Worm (Caenorhabditis elegans) whole organism, young adult: ENCODE measurements around the gene F41E6.1.

Experiments used
- F22D6.2 ChIP-seq: sonication (generic microtip); optimal IDR thresholded peaks from 2 replicates; lab custom pipeline; 2016; ENCODE audit warnings: mild to moderate bottlenecking, missing genetic modification characterization, missing compliant biosample characterization
- akir-1 ChIP-seq: fragments of 200-800 bp; sonication (Bioruptor generic); optimal IDR thresholded peaks from 2 replicates; lab custom pipeline; 2018; ENCODE audit warnings: mild to moderate bottlenecking, missing genetic modification characterization, moderate library complexity, missing compliant biosample characterization
- ceh-58 ChIP-seq: fragments of 200-800 bp; sonication (Bioruptor generic); IDR thresholded peaks from 2 replicates; pipeline ENCODE4 v1.3.6; 2022; ENCODE audit warnings: missing genetic modification characterization, missing compliant biosample characterization
- chd-7 ChIP-seq: sonication (generic microtip); optimal IDR thresholded peaks from 2 replicates; lab custom pipeline; 2016; ENCODE audit warnings: mild to moderate bottlenecking, missing genetic modification characterization, moderate library complexity, missing compliant biosample characterization
- efl-1 ChIP-seq: fragments of 150-350 bp; optimal IDR thresholded peaks from 2 replicates; lab custom pipeline; 2014; ENCODE audit warnings: missing biosample characterization, missing genetic modification reagents, missing genetic modification characterization
- ets-4 ChIP-seq: fragments of 200-800 bp; sonication (Bioruptor generic); optimal IDR thresholded peaks from 2 replicates; lab custom pipeline; 2018; ENCODE audit warnings: mild to moderate bottlenecking, missing genetic modification characterization, missing compliant biosample characterization
- him-1 ChIP-seq: sonication (generic microtip); optimal IDR thresholded peaks from 2 replicates; lab custom pipeline; 2016; ENCODE audit warnings: missing genotype, missing genetic modification reagents, missing genetic modification characterization, missing compliant biosample characterization
- hmg-1.2 ChIP-seq: fragments of 200-800 bp; sonication (Bioruptor generic); IDR thresholded peaks from 2 replicates; pipeline ENCODE4 v1.3.6; 2022; ENCODE audit warnings: missing genetic modification reagents, missing genetic modification characterization, missing compliant biosample characterization
- nhr-179 ChIP-seq: sonication (generic microtip); optimal IDR thresholded peaks from 2 replicates; lab custom pipeline; 2016; ENCODE audit warnings: mild to moderate bottlenecking, missing genetic modification characterization, missing compliant biosample characterization
- rec-8 ChIP-seq, 2 experiments: sonication (generic microtip); optimal IDR thresholded peaks; 2 replicates each; lab custom pipeline; 2016; ENCODE audit warnings: mild to moderate bottlenecking in 2 of 2, missing genetic modification characterization in 2 of 2, missing genetic modification reagents in 2 of 2, missing genotype in 2 of 2, missing biosample characterization in 1 of 2, missing compliant biosample characterization in 1 of 2, moderate library complexity in 1 of 2
- snpc-4 ChIP-seq, 5 experiments: fragments of 150-350 bp in 1 of 5; sonication (generic microtip) in 4 of 5; optimal IDR thresholded peaks; 2 replicates each; lab custom pipeline; 2014 to 2018; ENCODE audit warnings: missing genetic modification characterization in 5 of 5, missing biosample characterization in 3 of 5, antibody characterized with exemption in 2 of 5, mild to moderate bottlenecking in 2 of 5, missing compliant biosample characterization in 2 of 5, missing genotype in 2 of 5, moderate library complexity in 2 of 5, missing genetic modification reagents in 1 of 5
- tbp1 ChIP-seq: fragments of 200-800 bp; sonication (Bioruptor generic); optimal IDR thresholded peaks from 2 replicates; lab custom pipeline; 2018; ENCODE audit warnings: mild to moderate bottlenecking, missing genetic modification characterization, missing compliant biosample characterization
- tbx-9 ChIP-seq: sonication (generic microtip); optimal IDR thresholded peaks from 2 replicates; lab custom pipeline; 2016; ENCODE audit warnings: borderline replicate concordance, missing genetic modification characterization, inconsistent platforms, missing compliant biosample characterization
- unc-62 ChIP-seq: fragments of 150-350 bp; optimal IDR thresholded peaks from 2 replicates; lab custom pipeline; 2014; ENCODE audit warnings: missing biosample characterization, missing genetic modification reagents, missing genetic modification characterization

DNA sequence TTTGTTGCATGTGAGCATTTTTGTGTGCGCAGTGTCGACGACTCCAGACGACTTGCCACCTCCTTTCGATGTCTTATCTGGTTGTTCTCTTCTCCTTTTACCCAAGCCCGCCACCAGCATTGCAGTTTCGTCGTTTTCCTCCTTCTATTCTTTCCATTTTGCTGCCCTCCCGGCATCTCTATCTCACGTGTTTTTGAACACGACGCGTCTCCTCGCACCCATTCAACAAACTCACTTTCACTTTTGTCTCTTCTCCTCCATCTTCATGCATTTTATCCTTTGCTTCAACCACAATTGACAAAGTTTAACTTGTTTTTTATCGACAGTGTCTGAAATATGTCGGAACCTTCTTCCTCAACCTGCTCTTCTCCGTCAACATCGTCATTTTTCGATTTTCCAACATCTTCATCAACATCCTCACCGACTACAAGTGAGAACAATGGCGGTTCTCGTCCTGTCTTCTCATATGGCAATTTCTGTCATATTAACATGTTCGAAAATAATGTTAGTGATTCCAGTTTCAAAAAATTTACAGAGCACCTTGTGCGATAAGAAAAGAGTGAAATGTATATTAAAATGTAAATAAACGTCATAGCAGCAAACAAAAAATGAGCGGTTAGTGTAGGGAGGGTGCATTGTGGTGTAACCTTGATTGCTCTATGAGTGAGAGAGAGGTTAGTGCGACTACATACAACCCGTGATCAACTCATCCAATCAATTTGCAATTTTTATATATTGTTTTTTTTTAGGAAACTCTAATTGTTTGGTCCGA lies 11.6 kb upstream of the F41E6.1 start, which contains the start of gene fip-4:
- no peak for TF ChIP-seq efl-1 (GFP tag; lab: Kevin White, UChicago)
- TF ChIP-seq snpc-4 (GFP tag; optimal IDR thresholded peaks at IDR 0.05; lab: Kevin White, UChicago) = no peak
- TF ChIP-seq snpc-4 (tag; optimal IDR thresholded peaks at IDR 0.05; lab: Kevin White, UChicago) = no peak
- no peak for TF ChIP-seq chd-7 (tag; lab: Kevin White, UChicago)
- no peak for TF ChIP-seq hmg-1.2 (GFP tag; lab: Robert Waterston, UW)
- no peak for TF ChIP-seq ets-4 (GFP tag; lab: Kevin White, UChicago)
- TF ChIP-seq akir-1 (GFP tag; lab: Kevin White, UChicago) = no peak
- no peak for TF ChIP-seq tbx-9 (tag; lab: Kevin White, UChicago)
- no peak for TF ChIP-seq rec-8 (tag; optimal IDR thresholded peaks at IDR 0.05; lab: Kevin White, UChicago)
- TF ChIP-seq unc-62 = no peak
- no peak for TF ChIP-seq nhr-179 (tag; lab: Kevin White, UChicago)
- no peak for TF ChIP-seq tbp1 (GFP tag; lab: Kevin White, UChicago)
- TF ChIP-seq ceh-58 (GFP tag; lab: Robert Waterston, UW) = no peak
- TF ChIP-seq him-1 (tag; lab: Kevin White, UChicago) = no peak
- TF ChIP-seq F22D6.2 (tag; lab: Kevin White, UChicago) = no peak
